Fruit fly (Drosophila melanogaster): ENCODE measurements around the gene kek6.

Gene kek6

DNA sequence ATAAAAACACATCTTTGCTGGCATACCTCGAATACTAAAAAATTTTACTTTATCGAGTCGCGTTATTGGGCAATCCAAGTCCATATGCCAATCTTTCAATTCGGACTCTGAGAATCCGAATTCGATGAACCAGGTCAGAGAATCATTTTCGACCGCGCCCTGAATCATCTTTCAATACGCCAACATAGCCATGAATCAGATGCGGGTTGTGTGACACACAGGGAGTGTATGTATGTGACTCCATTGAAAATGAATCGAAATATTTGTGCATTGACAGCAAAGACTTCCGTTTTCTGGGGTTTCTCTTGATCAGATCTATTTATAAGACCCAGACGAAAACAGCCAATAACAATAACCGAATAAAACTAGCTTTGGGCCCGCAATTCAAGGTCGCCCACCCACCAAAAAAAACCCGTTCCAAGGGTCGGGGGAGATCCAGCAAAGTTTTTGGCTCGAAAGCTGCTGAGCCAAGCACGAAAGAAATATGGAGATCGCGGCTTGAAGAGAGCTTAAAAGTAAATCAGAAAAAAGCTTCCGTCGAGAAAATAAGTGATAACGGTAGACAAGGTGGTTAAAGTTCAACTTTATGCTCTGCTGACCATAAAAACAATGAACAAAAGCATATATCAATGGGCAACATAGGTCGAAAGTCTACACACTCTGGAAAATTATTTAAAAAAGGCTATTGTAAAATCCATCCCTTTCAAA is 17.4 kb upstream of the kek6 start:
- no peak for TF ChIP-seq CG9948 (tag; optimal IDR thresholded peaks at IDR 0.05)
- TF ChIP-seq CG17806 (tag; optimal IDR thresholded peaks at IDR 0.05) = no peak
- no peak for TF ChIP-seq CG34367 (tag; optimal IDR thresholded peaks at IDR 0.05)
- TF ChIP-seq CG12605 (GFP tag; IDR thresholded peaks at IDR 0.05) = no peak
- no peak for TF ChIP-seq CG4496 (GFP tag; IDR thresholded peaks at IDR 0.05)
- TF ChIP-seq CG14655 (GFP tag; optimal IDR thresholded peaks at IDR 0.05) = no peak
- TF ChIP-seq CG8301 (tag; optimal IDR thresholded peaks at IDR 0.05) = no peak
- no peak for TF ChIP-seq Pif1B (GFP tag; optimal IDR thresholded peaks at IDR 0.05)
- TF ChIP-seq CG10348 (GFP tag; IDR thresholded peaks at IDR 0.05) = no peak
- TF ChIP-seq CG13204 (GFP tag; optimal IDR thresholded peaks at IDR 0.05) = no peak
- TF ChIP-seq fd96Ca (GFP tag; IDR thresholded peaks at IDR 0.05) = no peak
- TF ChIP-seq CG15710 (tag; optimal IDR thresholded peaks at IDR 0.05) = no peak
- no peak for TF ChIP-seq CG32121 (GFP tag; IDR thresholded peaks at IDR 0.05)
- TF ChIP-seq gl (tag; optimal IDR thresholded peaks at IDR 0.05) = no peak
- TF ChIP-seq Ets98B (GFP tag; IDR thresholded peaks at IDR 0.05) = no peak
- TF ChIP-seq rn (GFP tag; IDR thresholded peaks at IDR 0.05) = no peak
- TF ChIP-seq Pif1A (GFP tag; optimal IDR thresholded peaks at IDR 0.05) = no peak
- TF ChIP-seq D1 (tag; optimal IDR thresholded peaks at IDR 0.05) = no peak
- no peak for TF ChIP-seq CG8159 (tag; optimal IDR thresholded peaks at IDR 0.05)

DNA sequence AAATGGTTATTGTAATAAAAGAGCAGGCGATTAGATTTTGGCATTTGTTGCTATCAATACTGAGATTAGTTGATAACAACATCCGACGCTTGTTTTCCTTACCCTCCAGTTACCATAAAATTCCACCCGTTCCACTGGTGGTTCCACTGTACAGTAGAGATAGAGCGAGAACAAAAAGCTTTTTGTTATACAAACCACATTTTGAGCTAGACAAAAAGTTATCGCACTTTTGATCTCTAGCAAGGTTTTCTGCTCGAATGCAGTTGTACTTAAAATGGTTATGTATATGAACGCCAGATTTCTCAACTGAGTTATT is 16.9 kb upstream of the kek6 start:
- TF ChIP-seq CG15710 (tag; optimal IDR thresholded peaks at IDR 0.05) (no peak), CG12605 (GFP tag; IDR thresholded peaks at IDR 0.05) (no peak), CG10348 (GFP tag; IDR thresholded peaks at IDR 0.05) (no peak), CG8301 (tag; optimal IDR thresholded peaks at IDR 0.05) (no peak), gl (tag; optimal IDR thresholded peaks at IDR 0.05) (no peak), D1 (tag; optimal IDR thresholded peaks at IDR 0.05) (no peak), Snoo (tag; optimal IDR thresholded peaks at IDR 0.05) (no peak), CG32121 (GFP tag; IDR thresholded peaks at IDR 0.05) (no peak), CG4496 (GFP tag; IDR thresholded peaks at IDR 0.05) (no peak), fd96Ca (GFP tag; IDR thresholded peaks at IDR 0.05) (no peak), Ets98B (GFP tag; IDR thresholded peaks at IDR 0.05) (no peak), Pif1A (GFP tag; optimal IDR thresholded peaks at IDR 0.05) (no peak), CG13204 (GFP tag; optimal IDR thresholded peaks at IDR 0.05) (no peak), CG8159 (tag; optimal IDR thresholded peaks at IDR 0.05) (no peak), CG9948 (tag; optimal IDR thresholded peaks at IDR 0.05) (no peak), CG14655 (GFP tag; optimal IDR thresholded peaks at IDR 0.05) (no peak)

DNA sequence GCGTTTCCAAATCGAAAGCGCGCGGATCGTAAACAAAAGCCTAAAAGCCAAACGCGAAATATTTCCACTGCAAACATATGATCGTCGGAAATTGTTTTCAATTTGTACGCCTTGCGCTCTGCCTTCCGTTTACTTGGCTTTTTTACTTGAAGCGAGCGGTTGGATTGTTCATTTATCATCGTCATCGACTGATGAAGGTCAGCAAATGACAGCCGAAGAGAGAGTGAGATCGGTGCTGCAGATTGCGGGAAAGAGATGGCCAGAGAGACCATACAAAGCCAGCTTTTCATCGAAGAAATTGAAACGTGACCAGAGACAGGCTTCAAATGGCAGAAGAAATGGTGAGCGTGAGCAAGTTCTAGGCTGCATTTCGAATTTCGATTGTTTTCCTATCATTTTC is 16.1 kb upstream of the kek6 start:
- no peak for TF ChIP-seq CG17806 (tag; optimal IDR thresholded peaks at IDR 0.05)
- no peak for TF ChIP-seq CG10348 (GFP tag; IDR thresholded peaks at IDR 0.05)
- TF ChIP-seq gl (tag; optimal IDR thresholded peaks at IDR 0.05) = no peak
- TF ChIP-seq CG8159 (tag; optimal IDR thresholded peaks at IDR 0.05) = no peak
- no peak for TF ChIP-seq Pif1B (GFP tag; optimal IDR thresholded peaks at IDR 0.05)
- TF ChIP-seq Snoo (tag; optimal IDR thresholded peaks at IDR 0.05) = no peak
- TF ChIP-seq CG4496 (GFP tag; IDR thresholded peaks at IDR 0.05) = no peak
- TF ChIP-seq EcR (GFP tag; optimal IDR thresholded peaks at IDR 0.05) = no peak
- no peak for TF ChIP-seq Ets98B (GFP tag; IDR thresholded peaks at IDR 0.05)
- TF ChIP-seq rn (GFP tag; IDR thresholded peaks at IDR 0.05) = no peak
- TF ChIP-seq CG8301 (tag; optimal IDR thresholded peaks at IDR 0.05) = no peak

DNA sequence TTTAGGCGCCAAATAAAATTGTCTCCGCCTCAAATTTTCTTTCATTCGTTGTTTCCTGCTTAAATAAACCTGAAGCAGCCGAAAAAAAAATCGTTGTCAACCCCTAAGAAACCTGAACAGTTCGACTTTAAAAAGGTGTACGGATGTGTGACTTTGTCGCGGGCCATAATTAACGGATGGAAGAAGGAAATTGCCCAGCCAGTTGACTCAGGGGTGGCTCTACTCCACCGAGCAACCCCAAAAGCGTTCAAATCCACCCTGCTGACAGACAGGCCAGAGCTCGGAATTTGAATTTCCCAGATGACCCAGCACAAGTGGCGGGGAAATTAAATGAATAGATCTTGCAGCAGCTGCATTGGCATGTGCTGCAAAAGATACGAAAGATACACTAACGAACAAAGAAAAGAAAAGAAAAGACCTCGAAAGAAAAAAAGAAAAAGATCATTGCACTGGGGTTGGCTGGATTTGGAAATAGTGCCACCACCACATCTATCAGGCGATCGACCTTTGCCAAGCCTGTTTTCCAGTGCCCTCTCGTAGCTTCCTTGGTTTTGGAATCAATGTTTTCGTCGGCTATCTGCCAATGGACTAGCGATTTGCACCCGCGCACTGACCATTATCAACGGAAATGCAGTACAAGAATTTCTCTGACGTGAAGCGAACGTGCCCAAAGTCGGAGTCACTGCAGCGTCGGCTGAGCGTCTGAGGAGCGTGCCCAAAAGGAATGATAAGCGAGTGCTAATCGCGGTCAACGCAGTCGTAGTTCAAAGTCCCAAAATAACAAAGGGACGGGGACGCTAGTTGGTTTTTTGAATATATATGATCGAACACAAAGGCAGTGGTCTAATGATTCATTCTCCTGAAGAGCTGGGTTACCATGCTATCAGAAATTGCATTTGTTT is 15.4 kb upstream of the kek6 start:
- TF ChIP-seq CG14655 (GFP tag; optimal IDR thresholded peaks at IDR 0.05) (no peak), EcR (GFP tag; optimal IDR thresholded peaks at IDR 0.05) (peak; percentile 28)

DNA sequence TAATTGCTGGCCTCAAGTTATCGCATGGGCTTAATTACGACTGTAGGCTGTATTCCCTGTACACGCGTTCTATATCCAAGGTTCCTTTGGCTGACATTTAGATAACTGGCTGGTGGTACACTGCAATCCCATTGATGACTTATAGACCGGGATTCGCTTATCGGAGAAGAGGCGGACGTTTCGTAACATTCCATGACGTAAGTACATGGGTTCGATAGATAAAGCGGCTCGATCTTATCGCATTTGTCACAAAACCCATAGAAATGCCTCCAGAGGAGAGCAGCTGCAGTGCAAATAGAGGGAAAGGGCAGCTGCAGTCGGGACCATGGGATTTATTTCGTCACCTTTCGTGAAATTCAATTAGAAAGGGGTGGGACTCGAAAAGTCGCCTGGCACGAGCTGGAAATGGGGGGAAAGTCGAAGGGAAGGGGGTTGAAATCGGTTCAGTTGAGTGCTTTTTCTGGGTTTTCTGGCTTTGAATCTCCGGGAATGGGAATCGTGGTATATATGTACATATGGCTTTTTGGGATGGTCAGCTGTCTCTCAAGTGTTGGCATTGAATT is 14.6 kb upstream of the kek6 start:
- TF ChIP-seq CG17806 (tag; optimal IDR thresholded peaks at IDR 0.05) (no peak), CG8159 (tag; optimal IDR thresholded peaks at IDR 0.05) (no peak), CG4496 (GFP tag; IDR thresholded peaks at IDR 0.05) (no peak), CG15710 (tag; optimal IDR thresholded peaks at IDR 0.05) (no peak), CG34367 (tag; optimal IDR thresholded peaks at IDR 0.05) (no peak), Pif1A (GFP tag; optimal IDR thresholded peaks at IDR 0.05) (no peak), Snoo (tag; optimal IDR thresholded peaks at IDR 0.05) (no peak), CG9948 (tag; optimal IDR thresholded peaks at IDR 0.05) (no peak), Pif1B (GFP tag; optimal IDR thresholded peaks at IDR 0.05) (no peak), gl (tag; optimal IDR thresholded peaks at IDR 0.05) (no peak), rn (GFP tag; IDR thresholded peaks at IDR 0.05) (no peak)

DNA sequence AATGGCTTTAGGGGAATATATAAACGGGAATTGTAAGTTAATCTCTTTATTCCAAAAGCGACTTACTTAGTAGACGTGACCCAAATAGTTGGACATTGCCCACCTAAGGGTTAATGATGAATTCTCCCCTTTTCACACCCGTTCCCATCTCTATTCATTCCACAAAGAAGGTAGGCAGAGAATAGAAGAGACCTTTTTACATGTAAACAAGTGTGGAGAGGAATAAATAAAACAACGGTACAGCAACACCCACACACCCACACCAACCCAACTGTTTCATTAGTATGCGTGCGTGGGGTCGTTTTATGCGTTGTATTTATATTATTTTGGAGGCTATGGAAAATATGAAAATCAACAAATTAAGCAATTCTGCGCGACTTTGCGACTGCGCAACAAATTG is 13.9 kb upstream of the kek6 start:
- TF ChIP-seq CG14655 (GFP tag; optimal IDR thresholded peaks at IDR 0.05) (no peak), Ets98B (GFP tag; IDR thresholded peaks at IDR 0.05) (no peak), CG15710 (tag; optimal IDR thresholded peaks at IDR 0.05) (no peak), fd96Ca (GFP tag; IDR thresholded peaks at IDR 0.05) (no peak), CG8301 (tag; optimal IDR thresholded peaks at IDR 0.05) (no peak), CG4496 (GFP tag; IDR thresholded peaks at IDR 0.05) (no peak), CG8159 (tag; optimal IDR thresholded peaks at IDR 0.05) (no peak), Pif1A (GFP tag; optimal IDR thresholded peaks at IDR 0.05) (no peak), CG34367 (tag; optimal IDR thresholded peaks at IDR 0.05) (no peak)

Measured in whole organism, pupa.